Fruit fly (Drosophila melanogaster): ENCODE measurements around the gene CG4598.

Gene CG4598

DNA sequence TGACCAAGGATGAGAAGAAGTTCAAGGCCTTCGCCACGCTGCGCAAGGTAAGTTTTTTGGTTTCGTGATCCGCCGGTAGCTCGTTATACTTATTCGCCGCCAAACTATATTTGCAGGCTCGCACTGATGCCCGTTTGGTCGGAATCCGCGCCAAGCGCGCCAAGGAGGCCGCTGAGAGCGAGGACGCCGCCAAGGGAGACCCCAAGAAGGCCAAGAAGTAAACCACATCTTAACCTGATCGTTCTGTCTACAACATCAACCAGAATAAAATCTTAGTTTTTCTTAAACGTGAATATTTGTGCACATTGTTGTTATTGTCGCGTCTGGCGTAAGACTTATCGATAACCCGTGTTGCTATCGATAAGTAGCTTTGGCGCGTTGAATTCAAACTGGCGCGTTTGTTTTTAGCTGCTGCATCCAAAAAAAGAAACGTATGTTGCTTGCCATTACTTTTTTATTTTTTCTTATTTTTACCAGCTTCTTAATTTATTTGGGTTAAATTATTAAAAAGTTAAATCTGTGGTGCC, 49.8 kb downstream of the CG4598 start:
- TF ChIP-seq Pif1A (GFP tag; optimal IDR thresholded peaks at IDR 0.05) (no peak), Pif1B (GFP tag; optimal IDR thresholded peaks at IDR 0.05) (no peak), D1 (tag; optimal IDR thresholded peaks at IDR 0.05) (no peak), CG4496 (GFP tag; IDR thresholded peaks at IDR 0.05) (no peak), CG8159 (tag; optimal IDR thresholded peaks at IDR 0.05) (no peak), rn (GFP tag; IDR thresholded peaks at IDR 0.05) (no peak), CG8301 (tag; optimal IDR thresholded peaks at IDR 0.05) (no peak)

All from whole organism, pupa.